Fruit fly (Drosophila melanogaster) whole organism, prepupa: Measurements from ENCODE around the gene Mst84Dd.

Experiments used
- Blimp-1 ChIP-seq: fragments of 200-800 bp; sonication (Bioruptor generic); optimal IDR thresholded peaks from 3 replicates; lab custom pipeline; 2017; ENCODE audit warnings: missing biosample characterization, missing genetic modification characterization, mild to moderate bottlenecking, moderate library complexity, missing genetic modification reagents
- CG10631 ChIP-seq: fragments of 200-800 bp; sonication (Bioruptor generic); optimal IDR thresholded peaks from 2 replicates; lab custom pipeline; 2016; ENCODE audit warnings: missing biosample characterization, missing genetic modification characterization
- CG11294 ChIP-seq: fragments of 200-800 bp; sonication (Bioruptor generic); IDR thresholded peaks from 2 replicates; pipeline ENCODE4 v1.3.6; 2022; ENCODE audit warnings: missing biosample characterization, missing genetic modification characterization
- CG11762 ChIP-seq: fragments of 200-800 bp; sonication (Bioruptor generic); optimal IDR thresholded peaks from 3 replicates; lab custom pipeline; 2016; ENCODE audit warnings: missing biosample characterization, missing genetic modification characterization; ENCODE audit not compliant: insufficient read depth
- CG11902 ChIP-seq: fragments of 200-800 bp; sonication (Bioruptor generic); optimal IDR thresholded peaks from 3 replicates; lab custom pipeline; 2016; ENCODE audit warnings: missing biosample characterization, missing genetic modification characterization
- CG15336 ChIP-seq: fragments of 200-800 bp; sonication (Bioruptor generic); IDR thresholded peaks from 2 replicates; pipeline ENCODE4 v1.3.6; 2022; ENCODE audit warnings: missing biosample characterization, missing genetic modification characterization
- CG1621 ChIP-seq: fragments of 200-800 bp; sonication (Bioruptor generic); optimal IDR thresholded peaks from 3 replicates; lab custom pipeline; 2018; ENCODE audit warnings: missing biosample characterization, mild to moderate bottlenecking, missing genetic modification characterization
- CG16779 ChIP-seq: fragments of 200-800 bp; sonication (Bioruptor generic); optimal IDR thresholded peaks from 3 replicates; lab custom pipeline; 2017; ENCODE audit warnings: missing biosample characterization, mild to moderate bottlenecking, missing genetic modification characterization
- CG3032 ChIP-seq: fragments of 200-800 bp; optimal IDR thresholded peaks from 2 replicates; lab custom pipeline; 2019; ENCODE audit warnings: missing biosample characterization, mild to moderate bottlenecking, missing genetic modification characterization, moderate library complexity
- CG31627 ChIP-seq: fragments of 200-800 bp; sonication (Bioruptor generic); optimal IDR thresholded peaks from 3 replicates; lab custom pipeline; 2016; ENCODE audit warnings: missing biosample characterization, missing genetic modification characterization
- CG32006 ChIP-seq: fragments of 200-800 bp; sonication (Bioruptor generic); optimal IDR thresholded peaks from 3 replicates; lab custom pipeline; 2017; ENCODE audit warnings: missing biosample characterization, mild to moderate bottlenecking, missing genetic modification characterization
- CG34406 ChIP-seq: fragments of 200-800 bp; sonication (Bioruptor generic); optimal IDR thresholded peaks from 3 replicates; lab custom pipeline; 2016; ENCODE audit warnings: missing biosample characterization, missing genetic modification characterization
- CG3919 ChIP-seq: fragments of 200-800 bp; sonication (Bioruptor generic); optimal IDR thresholded peaks from 3 replicates; lab custom pipeline; 2016; ENCODE audit warnings: missing biosample characterization, missing genetic modification characterization
- CG4318 ChIP-seq: fragments of 200-800 bp; sonication (Bioruptor generic); optimal IDR thresholded peaks from 3 replicates; lab custom pipeline; 2017; ENCODE audit warnings: missing biosample characterization, mild to moderate bottlenecking, missing genetic modification characterization
- CG6792 ChIP-seq: fragments of 200-800 bp; sonication (Bioruptor generic); optimal IDR thresholded peaks from 3 replicates; lab custom pipeline; 2016; ENCODE audit warnings: missing biosample characterization, missing genetic modification characterization
- CG6808 ChIP-seq: fragments of 200-800 bp; sonication (Bioruptor generic); optimal IDR thresholded peaks from 3 replicates; lab custom pipeline; 2017; ENCODE audit warnings: missing biosample characterization, missing genetic modification characterization, mild to moderate bottlenecking, moderate library complexity, missing genetic modification reagents
- CG6854 ChIP-seq: fragments of 200-800 bp; sonication (Bioruptor generic); optimal IDR thresholded peaks from 2 replicates; lab custom pipeline; 2017; ENCODE audit warnings: missing biosample characterization, mild to moderate bottlenecking, missing genetic modification characterization
- CG7368 ChIP-seq: fragments of 200-800 bp; sonication (Bioruptor generic); optimal IDR thresholded peaks from 3 replicates; lab custom pipeline; 2016; ENCODE audit warnings: missing biosample characterization, missing genetic modification characterization
- CG8632 ChIP-seq: fragments of 200-800 bp; sonication (Bioruptor generic); optimal IDR thresholded peaks from 3 replicates; lab custom pipeline; 2016; ENCODE audit warnings: missing biosample characterization, missing genetic modification characterization
- CG9139 ChIP-seq: fragments of 200-800 bp; sonication (Bioruptor generic); optimal IDR thresholded peaks from 3 replicates; lab custom pipeline; 2017; ENCODE audit warnings: missing biosample characterization, mild to moderate bottlenecking, missing genetic modification characterization
- Eip75B ChIP-seq: fragments of 200-800 bp; sonication (Bioruptor generic); optimal IDR thresholded peaks from 3 replicates; lab custom pipeline; 2016; ENCODE audit warnings: missing biosample characterization, missing genetic modification characterization
- Eip78C ChIP-seq: fragments of 200-800 bp; sonication (Bioruptor generic); peaks from one replicate; lab custom pipeline; 2016; ENCODE audit warnings: missing biosample characterization, missing genetic modification characterization
- Eip93F ChIP-seq: fragments of 200-800 bp; sonication (Bioruptor generic); optimal IDR thresholded peaks from 2 replicates; lab custom pipeline; 2016; ENCODE audit warnings: missing biosample characterization, mild to moderate bottlenecking, missing genetic modification characterization
- Ets21C ChIP-seq: fragments of 200-800 bp; sonication (Bioruptor generic); optimal IDR thresholded peaks from 3 replicates; lab custom pipeline; 2016; ENCODE audit warnings: missing biosample characterization, missing genetic modification characterization
- Hr38 ChIP-seq: sonication (Bioruptor generic); optimal IDR thresholded peaks from 2 replicates; lab custom pipeline; 2016; ENCODE audit warnings: missing biosample characterization, missing genetic modification characterization
- Hr39 ChIP-seq: fragments of 200-800 bp; sonication (Bioruptor generic); optimal IDR thresholded peaks from 2 replicates; lab custom pipeline; 2016; ENCODE audit warnings: missing biosample characterization, missing genetic modification characterization
- Hr4 ChIP-seq: fragments of 200-800 bp; sonication (Bioruptor generic); optimal IDR thresholded peaks from 3 replicates; lab custom pipeline; 2016; ENCODE audit warnings: missing biosample characterization, missing genetic modification characterization
- Lpt ChIP-seq: fragments of 200-800 bp; sonication (Bioruptor generic); optimal IDR thresholded peaks from 3 replicates; lab custom pipeline; 2016; ENCODE audit warnings: missing biosample characterization, missing genetic modification characterization
- Met ChIP-seq: fragments of 200-800 bp; sonication (Bioruptor generic); optimal IDR thresholded peaks from 3 replicates; lab custom pipeline; 2016; ENCODE audit warnings: missing biosample characterization, missing genetic modification characterization
- OdsH ChIP-seq: fragments of 200-800 bp; sonication (Bioruptor generic); optimal IDR thresholded peaks from 3 replicates; lab custom pipeline; 2016; ENCODE audit warnings: missing biosample characterization, missing genetic modification characterization
- Smox ChIP-seq: fragments of 200-800 bp; sonication (Bioruptor generic); optimal IDR thresholded peaks from 3 replicates; lab custom pipeline; 2016; ENCODE audit warnings: missing biosample characterization, missing genetic modification characterization
- Sox102F ChIP-seq: fragments of 200-800 bp; sonication (Bioruptor generic); optimal IDR thresholded peaks from 2 replicates; lab custom pipeline; 2016; ENCODE audit warnings: missing biosample characterization, mild to moderate bottlenecking, missing genetic modification characterization
- Sox14 ChIP-seq: fragments of 200-800 bp; sonication (Bioruptor generic); optimal IDR thresholded peaks from 3 replicates; lab custom pipeline; 2016; ENCODE audit warnings: missing biosample characterization, missing genetic modification characterization
- Sox15 ChIP-seq: fragments of 200-800 bp; sonication (Bioruptor generic); optimal IDR thresholded peaks from 3 replicates; lab custom pipeline; 2016; ENCODE audit warnings: missing biosample characterization, missing genetic modification characterization
- acj6 ChIP-seq: fragments of 200-800 bp; sonication (Bioruptor generic); optimal IDR thresholded peaks from 3 replicates; lab custom pipeline; 2016; ENCODE audit warnings: missing biosample characterization, missing genetic modification characterization
- cyc ChIP-seq: fragments of 200-800 bp; sonication (Bioruptor generic); optimal IDR thresholded peaks from 3 replicates; lab custom pipeline; 2016; ENCODE audit warnings: missing biosample characterization, missing genetic modification characterization
- dac ChIP-seq: fragments of 200-800 bp; sonication (Bioruptor generic); optimal IDR thresholded peaks from 2 replicates; lab custom pipeline; 2017; ENCODE audit warnings: missing biosample characterization, mild to moderate bottlenecking, missing genetic modification characterization
- esn ChIP-seq: fragments of 200-800 bp; sonication (Bioruptor generic); optimal IDR thresholded peaks from 2 replicates; lab custom pipeline; 2016; ENCODE audit warnings: missing biosample characterization, mild to moderate bottlenecking, missing genetic modification characterization, moderate library complexity
- fd59A ChIP-seq: fragments of 200-800 bp; sonication (Bioruptor generic); optimal IDR thresholded peaks from 2 replicates; lab custom pipeline; 2017; ENCODE audit warnings: missing biosample characterization, mild to moderate bottlenecking, missing genetic modification characterization, missing genetic modification reagents
- fd85E ChIP-seq: fragments of 200-800 bp; sonication (Bioruptor generic); optimal IDR thresholded peaks from 3 replicates; lab custom pipeline; 2016; ENCODE audit warnings: missing biosample characterization, missing genetic modification characterization
- fkh ChIP-seq: fragments of 200-800 bp; sonication (Bioruptor generic); optimal IDR thresholded peaks from 3 replicates; lab custom pipeline; 2017; ENCODE audit warnings: missing biosample characterization, mild to moderate bottlenecking, missing genetic modification characterization, moderate library complexity
- lz ChIP-seq: fragments of 200-800 bp; sonication (Bioruptor generic); optimal IDR thresholded peaks from 3 replicates; lab custom pipeline; 2016; ENCODE audit warnings: missing biosample characterization, missing genetic modification characterization
- net ChIP-seq: fragments of 200-800 bp; sonication (Bioruptor generic); optimal IDR thresholded peaks from 3 replicates; lab custom pipeline; 2016; ENCODE audit warnings: missing biosample characterization, missing genetic modification characterization
- pdm3 ChIP-seq: fragments of 200-800 bp; sonication (Bioruptor generic); optimal IDR thresholded peaks from 3 replicates; lab custom pipeline; 2016; ENCODE audit warnings: missing biosample characterization, missing genetic modification characterization
- ss ChIP-seq, 2 experiments: fragments of 200-800 bp; sonication (Bioruptor generic); optimal IDR thresholded peaks; 2 replicates in 1 of 2; 3 replicates in 1 of 2; lab custom pipeline; 2017 to 2018; ENCODE audit warnings: mild to moderate bottlenecking in 2 of 2, missing biosample characterization in 2 of 2, missing genetic modification characterization in 2 of 2, moderate library complexity in 1 of 2
- svp ChIP-seq: fragments of 200-800 bp; sonication (Bioruptor generic); peaks from one replicate; lab custom pipeline; 2016; ENCODE audit warnings: missing biosample characterization, missing genetic modification characterization
- topi ChIP-seq: fragments of 200-800 bp; sonication (Bioruptor generic); optimal IDR thresholded peaks from 3 replicates; lab custom pipeline; 2016; ENCODE audit warnings: missing biosample characterization, missing genetic modification characterization
- vri ChIP-seq: fragments of 200-800 bp; sonication (Bioruptor generic); optimal IDR thresholded peaks from 3 replicates; lab custom pipeline; 2016; ENCODE audit warnings: missing biosample characterization, mild to moderate bottlenecking, missing genetic modification characterization

Gene Mst84Dd

DNA sequence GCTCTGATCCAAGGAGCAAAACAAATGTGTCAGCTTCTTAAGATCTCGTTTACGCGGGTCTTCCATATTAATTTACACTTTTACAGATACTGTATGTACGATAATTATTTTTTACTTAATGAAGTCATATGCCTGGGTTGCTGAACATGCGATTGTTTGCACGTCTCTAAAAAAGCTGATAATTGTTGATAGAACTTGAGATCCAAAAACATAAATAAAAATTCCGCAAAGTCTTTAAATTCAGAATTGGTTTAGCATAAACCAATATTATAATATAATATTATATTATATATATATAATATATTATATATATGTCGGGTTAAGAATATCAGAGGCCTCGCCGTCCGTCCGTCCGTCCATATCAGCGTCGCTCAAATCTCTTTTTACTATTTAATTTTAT is 14.1 kb downstream of the Mst84Dd start, which contains the start of gene CG43290:
Gene CG43290, minus strand, starts transcription at position 101 of the 400 bp plus-strand sequence.
- TF ChIP-seq Hr38 (GFP tag; lab: Kevin White, UChicago): no peak
- TF ChIP-seq Blimp-1 (GFP tag; lab: Kevin White, UChicago): no peak
- TF ChIP-seq fkh (GFP tag; lab: Kevin White, UChicago): no peak
- TF ChIP-seq Ets21C (GFP tag; lab: Kevin White, UChicago): no peak
- TF ChIP-seq CG11762 (GFP tag; lab: Kevin White, UChicago): no peak
- TF ChIP-seq CG9139 (GFP tag; lab: Kevin White, UChicago): no peak

DNA sequence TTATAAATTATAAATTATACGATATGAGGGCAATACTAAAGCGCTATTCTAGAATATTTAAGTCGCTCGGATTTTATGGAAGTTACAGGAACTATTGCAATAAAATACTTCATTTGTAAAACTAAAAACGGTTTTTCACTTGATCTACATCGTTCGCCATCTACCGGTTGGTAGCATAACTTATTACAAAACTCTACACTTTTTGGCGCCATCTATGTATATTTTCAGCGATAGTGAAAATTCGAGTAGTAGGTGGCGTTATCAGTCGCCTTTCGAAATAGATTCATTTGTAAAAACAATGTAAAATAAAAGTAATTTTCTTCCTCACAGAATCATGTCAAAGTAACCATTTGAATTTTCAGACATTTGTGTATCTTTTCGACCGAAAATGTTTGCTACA is 17.1 kb downstream of the Mst84Dd start, which contains the start of gene nxf4:
Gene nxf4, plus strand, starts transcription at position 286 of the 400 bp plus-strand sequence.
- TF ChIP-seq CG32006 (GFP tag; lab: Kevin White, UChicago): no peak
- TF ChIP-seq vri (GFP tag; lab: Kevin White, UChicago): no peak
- peak; percentile 33 for TF ChIP-seq OdsH (GFP tag; lab: Kevin White, UChicago)
- no peak for TF ChIP-seq CG1621 (tag; lab: Kevin White, UChicago)
- TF ChIP-seq CG3032 (tag; lab: Kevin White, UChicago): no peak
- TF ChIP-seq ss (GFP tag; optimal IDR thresholded peaks at IDR 0.05; lab: Kevin White, UChicago): no peak
- peak; percentile 53 for TF ChIP-seq lz
- TF ChIP-seq CG11902 (GFP tag; lab: Kevin White, UChicago): no peak
- TF ChIP-seq Met (GFP tag; lab: Kevin White, UChicago): peak; percentile 23
- TF ChIP-seq acj6 (GFP tag; lab: Kevin White, UChicago): peak; percentile 30
- peak; percentile 61 for TF ChIP-seq CG31627 (GFP tag; lab: Kevin White, UChicago)
- no peak for TF ChIP-seq CG15336
- TF ChIP-seq Sox102F (GFP tag; lab: Kevin White, UChicago): no peak
- TF ChIP-seq Hr39 (GFP tag; lab: Kevin White, UChicago): peak; percentile 59
- peak; percentile 15 for TF ChIP-seq Eip75B (GFP tag; lab: Kevin White, UChicago)
- no peak for TF ChIP-seq CG6792
- TF ChIP-seq Lpt (GFP tag; lab: Kevin White, UChicago): no peak
- peak; percentile 45 for TF ChIP-seq Eip78C (GFP tag; lab: Kevin White, UChicago)
- no peak for TF ChIP-seq CG6808
- no peak for TF ChIP-seq CG11294 (GFP tag; lab: Robert Waterston, UW)
- TF ChIP-seq CG9139 (GFP tag; lab: Kevin White, UChicago): no peak
- no peak for TF ChIP-seq Blimp-1 (GFP tag; lab: Kevin White, UChicago)
- peak; percentile 27 for TF ChIP-seq Smox (GFP tag; lab: Kevin White, UChicago)
- TF ChIP-seq cyc: peak; percentile 61
- TF ChIP-seq fd85E (GFP tag; lab: Kevin White, UChicago): no peak
- peak; percentile 43 for TF ChIP-seq esn
- no peak for TF ChIP-seq Eip93F
- no peak for TF ChIP-seq CG4318 (GFP tag; lab: Kevin White, UChicago)
- TF ChIP-seq CG16779 (tag; lab: Kevin White, UChicago): no peak
- no peak for TF ChIP-seq fkh (GFP tag; lab: Kevin White, UChicago)
- TF ChIP-seq fd59A (GFP tag; lab: Kevin White, UChicago): no peak
- no peak for TF ChIP-seq Ets21C (GFP tag; lab: Kevin White, UChicago)
- TF ChIP-seq CG34406 (GFP tag; lab: Kevin White, UChicago): no peak
- peak; percentile 40 for TF ChIP-seq CG3919 (GFP tag; lab: Kevin White, UChicago)
- TF ChIP-seq CG10631 (GFP tag; lab: Kevin White, UChicago): peak; percentile 24
- TF ChIP-seq dac (GFP tag; lab: Kevin White, UChicago): peak; percentile 1
- no peak for TF ChIP-seq CG6854 (GFP tag; lab: Kevin White, UChicago)
- peak; percentile 67 for TF ChIP-seq svp (GFP tag; lab: Kevin White, UChicago)
- peak; percentile 34 for TF ChIP-seq pdm3 (GFP tag; lab: Kevin White, UChicago)
- TF ChIP-seq topi (GFP tag; lab: Kevin White, UChicago): peak; percentile 32
- no peak for TF ChIP-seq Sox15 (GFP tag; lab: Kevin White, UChicago)
- peak; percentile 29 for TF ChIP-seq Hr4 (GFP tag; lab: Kevin White, UChicago)
- TF ChIP-seq Sox14 (GFP tag; lab: Kevin White, UChicago): peak; percentile 8
- TF ChIP-seq net (GFP tag; lab: Kevin White, UChicago): no peak
- TF ChIP-seq CG8632: no peak
- TF ChIP-seq CG7368 (GFP tag; lab: Kevin White, UChicago): no peak
